Fruit fly (Drosophila melanogaster) whole organism, embryonic: ENCODE data around the gene CG17768.

ENCODE experiments used
- CG17568 ChIP-seq: fragments of 200-800 bp; sonication (Bioruptor generic); optimal IDR thresholded peaks from 2 replicates; lab custom pipeline; 2018; ENCODE audit warnings: missing biosample characterization, mild to moderate bottlenecking, missing genetic modification characterization, moderate library complexity
- CG6683 ChIP-seq: fragments of 200-800 bp; sonication (Bioruptor generic); optimal IDR thresholded peaks from 2 replicates; lab custom pipeline; 2017; ENCODE audit warnings: missing biosample characterization, mild to moderate bottlenecking, missing genetic modification characterization, missing genetic modification reagents
- HHEX ChIP-seq: fragments of 200-800 bp; sonication (Bioruptor generic); optimal IDR thresholded peaks from 3 replicates; lab custom pipeline; 2017; ENCODE audit warnings: missing biosample characterization, mild to moderate bottlenecking, missing genetic modification characterization, missing genetic modification reagents
- Spps ChIP-seq: fragments of 200-800 bp; sonication (Bioruptor generic); optimal IDR thresholded peaks from 2 replicates; lab custom pipeline; 2018; ENCODE audit warnings: missing biosample characterization, mild to moderate bottlenecking, missing genetic modification characterization

DNA sequence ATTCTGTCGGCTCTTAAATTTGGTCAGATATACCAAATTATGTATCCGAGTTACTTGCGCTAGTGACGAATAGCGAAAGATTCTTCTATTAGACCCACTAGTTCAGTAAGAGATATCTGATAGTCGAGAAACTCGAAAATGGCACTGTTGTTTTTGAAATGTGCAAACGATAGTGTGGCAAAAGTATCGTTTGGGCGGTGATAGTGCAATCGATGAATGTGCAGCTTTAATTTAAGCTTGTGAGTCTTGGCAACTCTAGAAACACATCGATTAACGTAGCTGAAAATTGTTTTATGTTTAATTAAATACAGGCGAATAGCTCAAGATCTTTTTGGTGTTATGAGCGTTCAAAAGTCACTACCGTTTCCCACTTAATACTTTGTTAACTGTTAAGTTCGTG is 32.3 kb upstream of the CG17768 start, which contains the start of gene STUB1:
- TF ChIP-seq HHEX (GFP tag; lab: Kevin White, UChicago) (no peak), Spps (tag; lab: Kevin White, UChicago) (no peak), CG17568 (GFP tag; lab: Kevin White, UChicago) (no peak), CG6683 (no peak)
